Fruit fly (Drosophila melanogaster) whole organism, embryonic: ENCODE data around the gene CG10576.

Experiments
- Bgb ChIP-seq: fragments of 200-800 bp; sonication (Bioruptor generic); IDR thresholded peaks from 2 replicates; pipeline ENCODE4 v1.3.6; 2022; ENCODE audit warnings: missing biosample characterization, missing genetic modification characterization; ENCODE audit not compliant: partially characterized antibody
- CG11696 ChIP-seq: fragments of 200-800 bp; sonication (Bioruptor generic); IDR thresholded peaks from 2 replicates; pipeline ENCODE4 v1.3.6; 2022; ENCODE audit warnings: missing biosample characterization, missing genetic modification characterization
- CG12104 ChIP-seq: fragments of 200-800 bp; sonication (Bioruptor generic); optimal IDR thresholded peaks from 3 replicates; lab custom pipeline; 2016; ENCODE audit warnings: missing biosample characterization, missing genetic modification characterization
- CG12744 ChIP-seq: fragments of 200-800 bp; sonication (Bioruptor generic); optimal IDR thresholded peaks from 2 replicates; lab custom pipeline; 2016; ENCODE audit warnings: missing biosample characterization, missing genetic modification characterization
- CG13775 ChIP-seq: fragments of 200-800 bp; sonication (Bioruptor generic); optimal IDR thresholded peaks from 3 replicates; lab custom pipeline; 2017; ENCODE audit warnings: missing biosample characterization, mild to moderate bottlenecking, missing genetic modification characterization
- CG15696 ChIP-seq: fragments of 200-800 bp; sonication (Bioruptor generic); optimal IDR thresholded peaks from 2 replicates; lab custom pipeline; 2019; ENCODE audit warnings: missing biosample characterization, mild to moderate bottlenecking, missing genetic modification characterization, moderate library complexity
- CG16813 ChIP-seq: fragments of 200-800 bp; sonication (Bioruptor generic); IDR thresholded peaks from 3 replicates; pipeline ENCODE4 v1.3.6; 2022; ENCODE audit warnings: missing biosample characterization, missing genetic modification characterization; ENCODE audit not compliant: partially characterized antibody
- CG17612 ChIP-seq: fragments of 200-800 bp; sonication (Bioruptor generic); IDR thresholded peaks from 2 replicates; pipeline ENCODE4 v1.3.6; 2022; ENCODE audit warnings: missing biosample characterization, missing genetic modification characterization
- CG17802 ChIP-seq: fragments of 200-800 bp; sonication (Bioruptor generic); optimal IDR thresholded peaks from 2 replicates; lab custom pipeline; 2018; ENCODE audit warnings: missing biosample characterization, mild to moderate bottlenecking, missing genetic modification characterization, moderate library complexity
- CG2199 ChIP-seq: fragments of 200-800 bp; sonication (Bioruptor generic); IDR thresholded peaks from 3 replicates; pipeline ENCODE4 v1.3.6; 2022; ENCODE audit warnings: missing biosample characterization, missing genetic modification characterization
- CG30431 ChIP-seq: fragments of 200-800 bp; sonication (Bioruptor generic); optimal IDR thresholded peaks from 2 replicates; lab custom pipeline; 2017; ENCODE audit warnings: missing biosample characterization, missing genetic modification characterization
- CG31365 ChIP-seq: fragments of 200-800 bp; sonication (Bioruptor generic); optimal IDR thresholded peaks from 2 replicates; lab custom pipeline; 2018; ENCODE audit warnings: missing biosample characterization, mild to moderate bottlenecking, missing genetic modification characterization
- CG31388 ChIP-seq: fragments of 200-800 bp; sonication (Bioruptor generic); optimal IDR thresholded peaks from 2 replicates; lab custom pipeline; 2016; ENCODE audit warnings: missing biosample characterization, missing genetic modification characterization
- CG32767 ChIP-seq: fragments of 200-800 bp; sonication (Bioruptor generic); IDR thresholded peaks from 2 replicates; pipeline ENCODE4 v1.3.6; 2022; ENCODE audit warnings: missing biosample characterization, missing genetic modification characterization
- CG3847 ChIP-seq: fragments of 200-800 bp; sonication (Bioruptor generic); IDR thresholded peaks from 2 replicates; pipeline ENCODE4 v1.3.6; 2022; ENCODE audit warnings: missing biosample characterization, missing genetic modification characterization
- CG4617 ChIP-seq: fragments of 200-800 bp; sonication (Bioruptor generic); optimal IDR thresholded peaks from 3 replicates; lab custom pipeline; 2016; ENCODE audit warnings: missing biosample characterization, missing genetic modification characterization, borderline replicate concordance
- CG4854 ChIP-seq: fragments of 200-800 bp; sonication (Bioruptor generic); optimal IDR thresholded peaks from 2 replicates; lab custom pipeline; 2016; ENCODE audit warnings: missing biosample characterization, missing genetic modification characterization, inconsistent platforms
- CG7786 ChIP-seq: fragments of 200-800 bp; sonication (Bioruptor generic); optimal IDR thresholded peaks from 2 replicates; lab custom pipeline; 2016; ENCODE audit warnings: missing biosample characterization, missing genetic modification characterization
- Dbx ChIP-seq: fragments of 200-800 bp; sonication (Bioruptor generic); IDR thresholded peaks from 3 replicates; pipeline ENCODE4 v1.3.6; 2022; ENCODE audit warnings: missing biosample characterization, missing genetic modification characterization
- Fer1 ChIP-seq: fragments of 200-800 bp; sonication (Bioruptor generic); optimal IDR thresholded peaks from 2 replicates; lab custom pipeline; 2017; ENCODE audit warnings: missing biosample characterization, mild to moderate bottlenecking, missing genetic modification characterization
- HLH54F ChIP-seq: fragments of 200-800 bp; sonication (Bioruptor generic); optimal IDR thresholded peaks from 3 replicates; lab custom pipeline; 2016; ENCODE audit warnings: missing biosample characterization, missing genetic modification characterization
- HmgD ChIP-seq: fragments of 200-800 bp; sonication (Bioruptor generic); optimal IDR thresholded peaks from 3 replicates; lab custom pipeline; 2016; ENCODE audit warnings: missing biosample characterization, missing genetic modification characterization
- Hr3 ChIP-seq: fragments of 200-800 bp; sonication (Bioruptor generic); optimal IDR thresholded peaks from 3 replicates; lab custom pipeline; 2016; ENCODE audit warnings: missing biosample characterization, missing genetic modification characterization
- Lim3 ChIP-seq: fragments of 200-800 bp; sonication (Bioruptor generic); IDR thresholded peaks from 2 replicates; pipeline ENCODE4 v1.3.6; 2022; ENCODE audit warnings: missing biosample characterization, missing genetic modification characterization
- Med ChIP-seq: fragments of 200-800 bp; sonication (Bioruptor generic); peaks from one replicate; lab custom pipeline; 2016; ENCODE audit warnings: missing biosample characterization, missing genetic modification characterization, mild to moderate bottlenecking, inconsistent platforms, moderate library complexity
- NFAT ChIP-seq: fragments of 200-800 bp; sonication (Bioruptor generic); IDR thresholded peaks from 2 replicates; pipeline ENCODE4 v1.3.6; 2022; ENCODE audit warnings: missing biosample characterization, missing genetic modification characterization
- NK7.1 ChIP-seq: fragments of 200-800 bp; sonication (Bioruptor generic); optimal IDR thresholded peaks from 3 replicates; lab custom pipeline; 2016; ENCODE audit warnings: missing biosample characterization, missing genetic modification characterization
- Sin3A ChIP-seq: fragments of >200 bp; optimal IDR thresholded peaks from 2 replicates; lab custom pipeline; 2018
- Xrp1 ChIP-seq: fragments of 200-800 bp; sonication (Bioruptor generic); IDR thresholded peaks from 2 replicates; pipeline ENCODE4 v1.3.6; 2022; ENCODE audit warnings: missing biosample characterization, missing genetic modification characterization
- aop ChIP-seq: fragments of 200-800 bp; sonication (Bioruptor generic); IDR thresholded peaks from 2 replicates; pipeline ENCODE4 v1.3.6; 2022; ENCODE audit warnings: missing biosample characterization, missing genetic modification characterization
- ase ChIP-seq: fragments of 200-800 bp; sonication (Bioruptor generic); IDR thresholded peaks from 3 replicates; pipeline ENCODE4 v1.3.6; 2022; ENCODE audit warnings: missing biosample characterization, missing genetic modification characterization
- corto ChIP-seq: fragments of 200-800 bp; sonication (Bioruptor generic); optimal IDR thresholded peaks from 2 replicates; lab custom pipeline; 2016; ENCODE audit warnings: missing biosample characterization, mild to moderate bottlenecking, missing genetic modification characterization, moderate library complexity
- croc ChIP-seq: fragments of 200-800 bp; sonication (Bioruptor generic); conservative IDR thresholded peaks from 3 replicates; pipeline ENCODE4 v1.3.6; 2022; ENCODE audit warnings: missing biosample characterization, missing genetic modification characterization
- crp ChIP-seq, 2 experiments: fragments of 200-800 bp; sonication (Bioruptor generic); optimal IDR thresholded peaks; 2 replicates in 1 of 2; 3 replicates in 1 of 2; lab custom pipeline; 2017; ENCODE audit warnings: missing biosample characterization in 2 of 2, missing genetic modification characterization in 2 of 2, mild to moderate bottlenecking in 1 of 2, moderate library complexity in 1 of 2
- cwo ChIP-seq: fragments of 200-800 bp; sonication (Bioruptor generic); optimal IDR thresholded peaks from 3 replicates; lab custom pipeline; 2017; ENCODE audit warnings: missing biosample characterization, missing genetic modification characterization, mild to moderate bottlenecking, moderate library complexity, missing genetic modification reagents
- gem ChIP-seq: fragments of 200-800 bp; sonication (Bioruptor generic); optimal IDR thresholded peaks from 2 replicates; lab custom pipeline; 2019; ENCODE audit warnings: missing biosample characterization, mild to moderate bottlenecking, missing genetic modification characterization, moderate library complexity
- gsb-n ChIP-seq: fragments of 200-800 bp; sonication (Bioruptor generic); optimal IDR thresholded peaks from 3 replicates; lab custom pipeline; 2018; ENCODE audit warnings: missing biosample characterization, mild to moderate bottlenecking, missing genetic modification characterization
- hb ChIP-seq: fragments of 200-800 bp; sonication (Bioruptor generic); IDR thresholded peaks from 3 replicates; pipeline ENCODE4 v1.3.6; 2022; ENCODE audit warnings: missing biosample characterization, missing genetic modification characterization; ENCODE audit not compliant: partially characterized antibody
- hkb ChIP-seq, 2 experiments: fragments of 200-800 bp in 1 of 2; fragments of >200 bp in 1 of 2; sonication (Bioruptor generic) in 1 of 2; IDR thresholded peaks in 1 of 2; optimal IDR thresholded peaks in 1 of 2; 2 replicates each; pipeline versions ENCODE4 v1.3.6 to Lab custom; 2017 to 2022; ENCODE audit warnings: missing biosample characterization in 1 of 2, missing genetic modification characterization in 1 of 2
- ken ChIP-seq: fragments of 200-800 bp; sonication (Bioruptor generic); IDR thresholded peaks from 3 replicates; pipeline ENCODE4 v1.3.6; 2022; ENCODE audit warnings: missing biosample characterization, missing genetic modification characterization
- knrl ChIP-seq: fragments of 200-800 bp; sonication (Bioruptor generic); IDR thresholded peaks from 3 replicates; pipeline ENCODE4 v1.3.6; 2022; ENCODE audit warnings: missing biosample characterization, missing genetic modification characterization; ENCODE audit not compliant: partially characterized antibody
- lbe ChIP-seq: fragments of 200-800 bp; sonication (Bioruptor generic); optimal IDR thresholded peaks from 2 replicates; lab custom pipeline; 2016; ENCODE audit warnings: missing biosample characterization, mild to moderate bottlenecking, missing genetic modification characterization
- nmo ChIP-seq: fragments of 200-800 bp; sonication (Bioruptor generic); optimal IDR thresholded peaks from 2 replicates; lab custom pipeline; 2018; ENCODE audit warnings: missing biosample characterization, mild to moderate bottlenecking, missing genetic modification characterization, moderate library complexity
- org-1 ChIP-seq: fragments of 200-800 bp; sonication (Bioruptor generic); optimal IDR thresholded peaks from 2 replicates; lab custom pipeline; 2017; ENCODE audit warnings: missing biosample characterization, missing genetic modification characterization
- phol ChIP-seq: fragments of 200-800 bp; sonication (Bioruptor generic); optimal IDR thresholded peaks from 3 replicates; lab custom pipeline; 2018; ENCODE audit warnings: missing biosample characterization, mild to moderate bottlenecking, missing genetic modification characterization, moderate library complexity
- psq ChIP-seq: fragments of 200-800 bp; sonication (Bioruptor generic); optimal IDR thresholded peaks from 2 replicates; lab custom pipeline; 2017; ENCODE audit warnings: missing biosample characterization, missing genetic modification characterization
- sim ChIP-seq: fragments of 200-800 bp; sonication (Bioruptor generic); IDR thresholded peaks from 2 replicates; pipeline ENCODE4 v1.3.6; 2022; ENCODE audit warnings: missing biosample characterization, missing genetic modification characterization
- sna ChIP-seq: fragments of 200-800 bp; sonication (Bioruptor generic); IDR thresholded peaks from 2 replicates; pipeline ENCODE4 v1.3.6; 2022; ENCODE audit warnings: missing biosample characterization, missing genetic modification characterization; ENCODE audit not compliant: partially characterized antibody
- unpg ChIP-seq: fragments of 200-800 bp; sonication (Bioruptor generic); optimal IDR thresholded peaks from 3 replicates; lab custom pipeline; 2018; ENCODE audit warnings: missing biosample characterization, mild to moderate bottlenecking, missing genetic modification characterization, moderate library complexity
- zfh1 ChIP-seq: fragments of 200-800 bp; sonication (Bioruptor generic); IDR thresholded peaks from 3 replicates; pipeline ENCODE4 v1.3.6; 2022; ENCODE audit warnings: missing biosample characterization, missing genetic modification characterization

Gene CG10576

dm6 chr3L:5752903-5753604 lies 12.4 kb downstream of the CG10576 start, which contains the start of gene Usp47 (continued):
- TF ChIP-seq CG32767 (GFP tag; lab: Robert Waterston, UW) (peak; percentile 49; the same call in 1 of the 2 replicates), Hr3 (GFP tag; lab: Kevin White, UChicago) (no peak), CG16813 (GFP tag; lab: Robert Waterston, UW) (no peak), NFAT (GFP tag; lab: Robert Waterston, UW) (no peak), unpg (GFP tag; lab: Kevin White, UChicago) (no peak), Sin3A (lab: Kevin White, UChicago) (peak; percentile 26), CG15696 (tag; lab: Kevin White, UChicago) (no peak), aop (no peak), knrl (GFP tag; lab: Robert Waterston, UW) (no peak), HmgD (peak; percentile 66), crp (GFP tag; optimal IDR thresholded peaks at IDR 0.05; lab: Kevin White, UChicago) (peak in 1 of 2 experiments; percentile 29), NK7.1 (GFP tag; lab: Kevin White, UChicago) (no peak), psq (GFP tag; lab: Kevin White, UChicago) (no peak), CG17802 (tag; lab: Kevin White, UChicago) (no peak), croc (GFP tag; lab: Robert Waterston, UW) (no peak), CG31365 (no peak), phol (no peak), Med (GFP tag; lab: Kevin White, UChicago) (peak; percentile 88), ase (GFP tag; lab: Robert Waterston, UW) (no peak), CG11696 (GFP tag; lab: Robert Waterston, UW) (no peak), CG3847 (GFP tag; lab: Robert Waterston, UW) (peak; percentile 16; the same call in 1 of the 2 replicates), gsb-n (tag; lab: Kevin White, UChicago) (no peak), Dbx (GFP tag; lab: Robert Waterston, UW) (no peak), sim (GFP tag; lab: Robert Waterston, UW) (no peak), ken (no peak), org-1 (GFP tag; lab: Kevin White, UChicago) (no peak), CG12104 (GFP tag; lab: Kevin White, UChicago) (no peak), Lim3 (GFP tag; lab: Robert Waterston, UW) (no peak), sna (GFP tag; lab: Robert Waterston, UW) (no peak), Bgb (GFP tag; lab: Robert Waterston, UW) (peak; percentile 41; the same call in 1 of the 2 replicates), CG4854 (no peak), corto (GFP tag; lab: Kevin White, UChicago) (no peak), lbe (GFP tag; lab: Kevin White, UChicago) (no peak), CG4617 (GFP tag; lab: Kevin White, UChicago) (peak; percentile 96), CG12744 (no peak), cwo (no peak), hb (no peak), hkb (optimal IDR thresholded peaks at IDR 0.05; lab: Kevin White, UChicago) (no peak), hkb (GFP tag; IDR thresholded peaks at IDR 0.05; lab: Robert Waterston, UW) (0 out of 2 replicates have a peak, but pooled peaks have one; percentile 10), CG13775 (GFP tag; lab: Kevin White, UChicago) (no peak), CG17612 (GFP tag; lab: Robert Waterston, UW) (no peak), HLH54F (GFP tag; lab: Kevin White, UChicago) (no peak), Fer1 (GFP tag; lab: Kevin White, UChicago) (peak; percentile 58), CG7786 (GFP tag; lab: Kevin White, UChicago) (no peak), gem (tag; lab: Kevin White, UChicago) (no peak), zfh1 (no peak), CG30431 (no peak), nmo (GFP tag; lab: Kevin White, UChicago) (peak; percentile 0), CG31388 (GFP tag; lab: Kevin White, UChicago) (no peak), CG2199 (GFP tag; lab: Robert Waterston, UW) (no peak), Xrp1 (GFP tag; lab: Robert Waterston, UW) (no peak)
